Fruit fly (Drosophila melanogaster) whole organism, pupa: Measurements from ENCODE around the gene Rab3GAP1.

Source experiments
- CG12605 ChIP-seq: fragments of 200-800 bp; sonication (Bioruptor generic); IDR thresholded peaks from 2 replicates; pipeline ENCODE4 v1.3.6; 2022; ENCODE audit warnings: missing biosample characterization, missing genetic modification characterization
- CG14655 ChIP-seq: fragments of 200-800 bp; sonication (Bioruptor generic); optimal IDR thresholded peaks from 3 replicates; lab custom pipeline; 2017; ENCODE audit warnings: mild to moderate bottlenecking, missing biosample characterization, missing genetic modification reagents, missing genetic modification characterization
- CG34367 ChIP-seq: fragments of 200-800 bp; sonication (Bioruptor generic); optimal IDR thresholded peaks from 2 replicates; lab custom pipeline; 2018; ENCODE audit warnings: missing biosample characterization, mild to moderate bottlenecking, missing genetic modification characterization
- CG4496 ChIP-seq: fragments of 200-800 bp; sonication (Bioruptor generic); IDR thresholded peaks from 3 replicates; pipeline ENCODE4 v1.3.6; 2022; ENCODE audit warnings: missing biosample characterization, missing genetic modification characterization
- CG8159 ChIP-seq: fragments of 200-800 bp; sonication (Bioruptor generic); optimal IDR thresholded peaks from 3 replicates; lab custom pipeline; 2018; ENCODE audit warnings: missing biosample characterization, mild to moderate bottlenecking, missing genetic modification characterization, moderate library complexity
- D1 ChIP-seq: fragments of 200-800 bp; sonication (Bioruptor generic); optimal IDR thresholded peaks from 2 replicates; lab custom pipeline; 2018; ENCODE audit warnings: missing biosample characterization, mild to moderate bottlenecking, missing genetic modification characterization, moderate library complexity
- EcR ChIP-seq: fragments of 200-800 bp; sonication (Bioruptor generic); optimal IDR thresholded peaks from 3 replicates; lab custom pipeline; 2019; ENCODE audit warnings: missing biosample characterization, missing genetic modification characterization, mild to moderate bottlenecking, moderate library complexity, missing genetic modification reagents
- Pif1B ChIP-seq: fragments of 200-800 bp; sonication (Bioruptor generic); optimal IDR thresholded peaks from 3 replicates; lab custom pipeline; 2016; ENCODE audit warnings: missing biosample characterization, missing genetic modification characterization
- Snoo ChIP-seq: fragments of 200-800 bp; sonication (Bioruptor generic); optimal IDR thresholded peaks from 3 replicates; lab custom pipeline; 2017; ENCODE audit warnings: missing biosample characterization, mild to moderate bottlenecking, missing genetic modification characterization, inconsistent platforms
- rn ChIP-seq: fragments of 200-800 bp; sonication (Bioruptor generic); IDR thresholded peaks from 2 replicates; pipeline ENCODE4 v1.3.6; 2022; ENCODE audit warnings: missing biosample characterization, missing genetic modification characterization

- no peak for TF ChIP-seq CG12605 (GFP tag; lab: Robert Waterston, UW)
- peak; percentile 71 for TF ChIP-seq CG34367
- no peak; the same call in 2 of the 3 replicates for TF ChIP-seq CG4496 (GFP tag; lab: Robert Waterston, UW)
- TF ChIP-seq D1 (tag; lab: Kevin White, UChicago) = peak; percentile 54
- peak; percentile 60 for TF ChIP-seq Snoo (tag; lab: Kevin White, UChicago)
- TF ChIP-seq CG14655 (GFP tag; lab: Kevin White, UChicago) = peak; percentile 83
- peak; percentile 85 for TF ChIP-seq CG8159 (tag; lab: Kevin White, UChicago)
- TF ChIP-seq Pif1B (GFP tag; lab: Kevin White, UChicago) = peak; percentile 56
- no peak for TF ChIP-seq rn
- no peak for TF ChIP-seq EcR (GFP tag; lab: Kevin White, UChicago)
These were observed 32.4 kb upstream of the Rab3GAP1 start for dm6 chr2L:1643252-1643864.
